Worm (Caenorhabditis elegans): ENCODE results near the gene B0035.18.
A peak's percentile ranks its signal among the peaks of the same experiment; 100 is the strongest.

B0035.18 gene

DNA sequence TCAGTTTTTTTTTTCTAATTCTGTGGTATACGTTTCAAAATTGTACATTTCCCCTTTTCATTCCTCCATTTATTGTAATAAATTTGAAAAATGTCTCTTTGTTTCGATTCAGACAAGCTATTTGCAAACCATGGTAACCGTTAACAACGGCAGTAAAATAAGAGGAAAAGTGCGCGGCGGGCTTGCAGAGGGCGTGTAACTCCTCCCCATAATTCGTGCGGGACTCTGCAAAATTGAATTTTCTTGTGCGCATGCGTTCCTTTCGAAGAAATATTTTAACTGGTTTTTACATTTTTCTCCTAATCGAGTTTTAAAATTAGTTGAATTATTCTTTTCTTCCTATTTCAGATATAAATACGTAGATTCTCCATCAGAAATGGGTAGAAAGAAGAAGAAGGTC, 9.5 kb upstream of the B0035.18 start, which contains the start of gene znf-207 (continued):
- no peak for TF ChIP-seq egl-27 (tag; optimal IDR thresholded peaks at IDR 0.05)
- TF ChIP-seq ZK337.2 (GFP tag; IDR thresholded peaks at IDR 0.05), result no peak
- TF ChIP-seq lin-39 (tag; optimal IDR thresholded peaks at IDR 0.05), result no peak
- TF ChIP-seq fkh-10 (GFP tag; optimal IDR thresholded peaks at IDR 0.05), result peak; percentile 23
- peak; percentile 19 for TF ChIP-seq dpl-1 (GFP tag; optimal IDR thresholded peaks at IDR 0.05)
- no peak for TF ChIP-seq ctbp-1 (GFP tag; IDR thresholded peaks at IDR 0.05)
- no peak for TF ChIP-seq duxl-1 (tag; optimal IDR thresholded peaks at IDR 0.05; ENCODE audit: poor library complexity)
- no peak for TF ChIP-seq unc-39 (tag; optimal IDR thresholded peaks at IDR 0.05)
- no peak for TF ChIP-seq egl-43 (GFP tag; IDR thresholded peaks at IDR 0.05)
- TF ChIP-seq spr-3 (GFP tag; optimal IDR thresholded peaks at IDR 0.05), result no peak
- TF ChIP-seq nhr-42 (GFP tag; IDR thresholded peaks at IDR 0.05), result no peak
- peak; percentile 13 for TF ChIP-seq rbr-2 (tag; optimal IDR thresholded peaks at IDR 0.05)
- TF ChIP-seq unc-130 (GFP tag; optimal IDR thresholded peaks at IDR 0.05), result no peak
- peak; percentile 62 for TF ChIP-seq mep-1 (tag; optimal IDR thresholded peaks at IDR 0.05)
- TF ChIP-seq snpc-4 (tag; optimal IDR thresholded peaks at IDR 0.05), result no peak
- no peak for TF ChIP-seq F26F4.8 (GFP tag; conservative IDR thresholded peaks at IDR 0.05)
- TF ChIP-seq zip-11 (GFP tag; IDR thresholded peaks at IDR 0.05), result no peak
- TF ChIP-seq lim-7 (GFP tag; IDR thresholded peaks at IDR 0.05), result no peak
- TF ChIP-seq tra-1 (GFP tag; IDR thresholded peaks at IDR 0.05), result no peak
- peak; percentile 81 for TF ChIP-seq mes-2 (tag; optimal IDR thresholded peaks at IDR 0.05; ENCODE audit: poor library complexity, severe bottlenecking)
- no peak for TF ChIP-seq spr-1 (tag; optimal IDR thresholded peaks at IDR 0.05)
- TF ChIP-seq gei-8 (GFP tag; optimal IDR thresholded peaks at IDR 0.05), result no peak
- TF ChIP-seq lin-15B (tag; optimal IDR thresholded peaks at IDR 0.05), result no peak
- no peak for TF ChIP-seq Y48G9A.11 (GFP tag; IDR thresholded peaks at IDR 0.05)
- peak; percentile 23 for TF ChIP-seq hlh-30 (tag; optimal IDR thresholded peaks at IDR 0.05; ENCODE audit: insufficient read depth)
- no peak for TF ChIP-seq skn-1 (tag; optimal IDR thresholded peaks at IDR 0.05)
- peak; percentile 80 for TF ChIP-seq ces-1 (GFP tag; optimal IDR thresholded peaks at IDR 0.05)
- no peak for TF ChIP-seq lin-13 (GFP tag; optimal IDR thresholded peaks at IDR 0.05)
- TF ChIP-seq saeg-2 (GFP tag; IDR thresholded peaks at IDR 0.05), result no peak
- TF ChIP-seq aly-2 (tag; optimal IDR thresholded peaks at IDR 0.05), result no peak
- TF ChIP-seq ztf-7 (tag; optimal IDR thresholded peaks at IDR 0.05), result no peak
- no peak for TF ChIP-seq nhr-76 (tag; optimal IDR thresholded peaks at IDR 0.05)
- TF ChIP-seq pha-4 (GFP tag; IDR thresholded peaks at IDR 0.05), result no peak
- peak; percentile 46 for TF ChIP-seq pha-4 (tag; optimal IDR thresholded peaks at IDR 0.05)
- no peak for TF ChIP-seq mdt-29 (GFP tag; IDR thresholded peaks at IDR 0.05)
- TF ChIP-seq cey-2 (tag; optimal IDR thresholded peaks at IDR 0.05; ENCODE audit: borderline replicate concordance, insufficient read depth), result no peak
- no peak for TF ChIP-seq unc-62 (GFP tag; optimal IDR thresholded peaks at IDR 0.05 in 1 of 2)
- TF ChIP-seq unc-62 (tag; optimal IDR thresholded peaks at IDR 0.05), result no peak
- no peak for TF ChIP-seq sdz-12 (GFP tag; optimal IDR thresholded peaks at IDR 0.05)
- no peak for TF ChIP-seq D1046.2 (GFP tag; IDR thresholded peaks at IDR 0.05)
- TF ChIP-seq dmd-9 (GFP tag; IDR thresholded peaks at IDR 0.05), result no peak
- no peak for TF ChIP-seq daf-19 (GFP tag; conservative IDR thresholded peaks at IDR 0.05)
- TF ChIP-seq ceh-62 (tag; optimal IDR thresholded peaks at IDR 0.05), result no peak
- no peak for TF ChIP-seq nhr-25 (tag; optimal IDR thresholded peaks at IDR 0.05; ENCODE audit: borderline replicate concordance, insufficient read depth)
- no peak for TF ChIP-seq ceh-44 (GFP tag; IDR thresholded peaks at IDR 0.05)
- TF ChIP-seq tag-97 (GFP tag; IDR thresholded peaks at IDR 0.05), result no peak
- TF ChIP-seq lir-3 (tag; optimal IDR thresholded peaks at IDR 0.05), result no peak
- peak in 1 of 2 experiments; percentile 39 for TF ChIP-seq mdl-1 (tag; optimal IDR thresholded peaks at IDR 0.05)
- no peak for TF ChIP-seq nhr-111 (GFP tag; optimal IDR thresholded peaks at IDR 0.05)
- TF ChIP-seq nhr-11 (tag; optimal IDR thresholded peaks at IDR 0.05), result no peak
- no peak for TF ChIP-seq ceh-32 (tag; optimal IDR thresholded peaks at IDR 0.05; ENCODE audit: poor library complexity)
- TF ChIP-seq nhr-77 (tag; optimal IDR thresholded peaks at IDR 0.05), result no peak
- no peak for TF ChIP-seq dmd-8 (GFP tag; IDR thresholded peaks at IDR 0.05)
